Fruit fly (Drosophila melanogaster): Measurements from ENCODE around the gene CG6689.

Gene CG6689

DNA sequence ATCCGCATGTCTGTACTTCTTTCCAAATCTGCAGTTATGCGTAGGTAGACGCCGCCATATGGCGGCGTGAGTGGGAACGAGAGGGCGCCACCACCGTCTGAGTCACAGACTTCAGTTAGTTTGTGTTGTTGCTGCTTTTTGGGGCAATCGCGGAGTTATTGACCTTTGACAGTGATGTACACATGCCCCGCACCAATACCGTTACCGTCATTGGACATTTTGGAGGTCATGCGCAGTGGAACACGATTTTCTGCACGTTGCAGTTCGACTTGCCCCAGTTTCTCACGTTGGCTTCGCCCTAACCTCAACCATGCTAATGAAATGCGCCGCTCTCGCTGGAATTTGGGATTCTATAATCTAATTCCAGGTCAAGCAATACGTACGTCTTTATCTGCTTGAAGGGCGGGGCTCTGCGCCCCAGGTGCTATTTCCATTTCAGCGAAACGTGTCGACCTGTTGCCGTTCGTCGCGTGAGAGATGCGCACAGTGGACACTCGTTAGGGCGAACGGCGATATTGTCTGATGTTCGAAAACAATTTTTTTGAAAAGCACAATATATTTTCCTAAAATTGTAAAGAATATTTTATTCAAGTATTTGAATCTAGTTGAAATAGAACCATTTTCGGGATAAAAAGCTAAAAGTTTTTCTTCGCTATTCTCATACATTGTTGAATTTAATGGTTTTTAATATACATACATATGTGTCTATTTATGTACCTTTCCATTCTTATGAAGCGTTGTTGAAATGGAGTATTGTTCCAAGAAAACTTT lies 8.4 kb downstream of the CG6689 start:
- TF ChIP-seq CG13204 (GFP tag; optimal IDR thresholded peaks at IDR 0.05) (no peak), Snoo (tag; optimal IDR thresholded peaks at IDR 0.05) (peak; percentile 56), CG8301 (tag; optimal IDR thresholded peaks at IDR 0.05) (peak; percentile 59), CG14655 (GFP tag; optimal IDR thresholded peaks at IDR 0.05) (no peak), CG4496 (GFP tag; IDR thresholded peaks at IDR 0.05) (peak; percentile 65; the same call in 2 of the 3 replicates), fd96Ca (GFP tag; IDR thresholded peaks at IDR 0.05) (no peak; the same call in 2 of the 3 replicates), CG17806 (tag; optimal IDR thresholded peaks at IDR 0.05) (peak; percentile 61), CG10348 (GFP tag; IDR thresholded peaks at IDR 0.05) (no peak), CG15710 (tag; optimal IDR thresholded peaks at IDR 0.05) (peak; percentile 58), CG8159 (tag; optimal IDR thresholded peaks at IDR 0.05) (peak; percentile 58), CG12605 (GFP tag; IDR thresholded peaks at IDR 0.05) (peak; percentile 78), Ets98B (GFP tag; IDR thresholded peaks at IDR 0.05) (peak; percentile 62), CG34367 (tag; optimal IDR thresholded peaks at IDR 0.05) (peak; percentile 29), Pif1B (GFP tag; optimal IDR thresholded peaks at IDR 0.05) (peak; percentile 41), Pif1A (GFP tag; optimal IDR thresholded peaks at IDR 0.05) (peak; percentile 66), EcR (GFP tag; optimal IDR thresholded peaks at IDR 0.05) (peak; percentile 95), CG9948 (tag; optimal IDR thresholded peaks at IDR 0.05) (peak; percentile 44), CG32121 (GFP tag; IDR thresholded peaks at IDR 0.05) (peak; percentile 73), rn (GFP tag; IDR thresholded peaks at IDR 0.05) (peak; percentile 27; the same call in 1 of the 2 replicates), gl (tag; optimal IDR thresholded peaks at IDR 0.05) (no peak), D1 (tag; optimal IDR thresholded peaks at IDR 0.05) (no peak)

DNA sequence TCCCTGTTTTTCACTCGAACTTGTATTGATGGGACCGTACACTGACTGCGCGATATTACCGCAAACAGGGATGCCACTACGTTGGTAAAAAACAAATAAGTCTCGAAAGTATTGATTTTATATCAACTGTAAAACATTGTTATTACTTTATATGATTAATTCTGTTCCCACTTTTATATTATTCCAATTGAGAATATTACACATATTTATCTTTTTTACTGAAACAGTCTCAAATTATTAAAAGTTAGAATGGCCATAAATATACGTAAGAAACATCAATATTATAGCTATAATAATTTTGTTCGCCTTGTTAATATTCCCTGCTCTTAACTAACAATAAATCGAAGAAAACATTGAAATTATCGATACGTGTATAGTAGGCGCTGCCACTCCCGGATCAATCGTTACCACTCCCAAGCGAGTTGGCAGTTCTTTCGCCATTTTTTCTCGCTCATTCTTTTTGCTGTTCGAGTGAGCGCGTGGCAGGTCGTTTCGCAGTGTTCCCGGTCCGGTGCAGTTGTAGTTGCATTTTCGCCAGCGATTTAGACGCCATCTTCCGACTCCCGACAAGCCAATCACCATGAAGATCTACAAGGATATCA lies 10.0 kb downstream of the CG6689 start, which contains the start of the genes SdhC and Tctp:
TSS of gene SdhC (minus strand) at position 49 of the 602 bp plus-strand sequence.
TSS of gene Tctp (plus strand) at position 447 of the 602 bp plus-strand sequence.
- TF ChIP-seq CG4496 (GFP tag; IDR thresholded peaks at IDR 0.05) (no peak), CG8301 (tag; optimal IDR thresholded peaks at IDR 0.05) (peak; percentile 15), Pif1B (GFP tag; optimal IDR thresholded peaks at IDR 0.05) (peak; percentile 14), CG17806 (tag; optimal IDR thresholded peaks at IDR 0.05) (no peak), CG13204 (GFP tag; optimal IDR thresholded peaks at IDR 0.05) (no peak), CG14655 (GFP tag; optimal IDR thresholded peaks at IDR 0.05) (no peak), Pif1A (GFP tag; optimal IDR thresholded peaks at IDR 0.05) (peak; percentile 52), CG12605 (GFP tag; IDR thresholded peaks at IDR 0.05) (no peak), CG10348 (GFP tag; IDR thresholded peaks at IDR 0.05) (no peak), gl (tag; optimal IDR thresholded peaks at IDR 0.05) (no peak), Snoo (tag; optimal IDR thresholded peaks at IDR 0.05) (peak; percentile 4), CG9948 (tag; optimal IDR thresholded peaks at IDR 0.05) (peak; percentile 3), CG34367 (tag; optimal IDR thresholded peaks at IDR 0.05) (peak; percentile 4), CG32121 (GFP tag; IDR thresholded peaks at IDR 0.05) (no peak), D1 (tag; optimal IDR thresholded peaks at IDR 0.05) (no peak), EcR (GFP tag; optimal IDR thresholded peaks at IDR 0.05) (no peak), CG15710 (tag; optimal IDR thresholded peaks at IDR 0.05) (peak; percentile 18), rn (GFP tag; IDR thresholded peaks at IDR 0.05) (no peak), fd96Ca (GFP tag; IDR thresholded peaks at IDR 0.05) (no peak), CG8159 (tag; optimal IDR thresholded peaks at IDR 0.05) (peak; percentile 47), Ets98B (GFP tag; IDR thresholded peaks at IDR 0.05) (peak; percentile 36)

DNA sequence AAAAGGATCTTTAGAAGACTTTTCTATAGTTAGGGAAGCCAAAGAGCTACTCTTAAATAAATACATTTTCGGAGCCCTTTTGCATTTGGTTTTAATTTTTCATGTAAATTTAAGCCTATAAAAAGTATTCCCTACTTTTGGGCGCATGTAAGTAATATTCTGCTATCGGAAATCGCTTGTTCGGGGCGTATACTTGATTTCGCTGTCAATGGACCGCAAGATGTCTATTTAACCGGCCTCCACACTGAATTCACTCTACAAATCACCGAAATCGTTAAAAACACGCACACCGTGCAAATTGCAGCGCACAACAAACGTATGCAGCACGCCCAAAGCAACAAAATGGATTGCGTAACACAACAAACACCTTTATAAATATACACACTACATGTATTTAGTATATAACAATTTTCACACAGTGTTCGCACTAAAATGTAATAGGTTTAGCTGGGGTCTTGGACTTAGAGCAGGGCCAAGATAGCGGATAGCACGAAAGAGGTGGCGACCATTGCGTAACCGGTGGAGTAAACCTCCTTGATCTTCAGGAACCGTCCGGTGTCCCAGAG lies 11.0 kb downstream of the CG6689 start:
- TF ChIP-seq CG4496 (GFP tag; IDR thresholded peaks at IDR 0.05) (no peak), fd96Ca (GFP tag; IDR thresholded peaks at IDR 0.05) (no peak), EcR (GFP tag; optimal IDR thresholded peaks at IDR 0.05) (peak; percentile 42)

DNA sequence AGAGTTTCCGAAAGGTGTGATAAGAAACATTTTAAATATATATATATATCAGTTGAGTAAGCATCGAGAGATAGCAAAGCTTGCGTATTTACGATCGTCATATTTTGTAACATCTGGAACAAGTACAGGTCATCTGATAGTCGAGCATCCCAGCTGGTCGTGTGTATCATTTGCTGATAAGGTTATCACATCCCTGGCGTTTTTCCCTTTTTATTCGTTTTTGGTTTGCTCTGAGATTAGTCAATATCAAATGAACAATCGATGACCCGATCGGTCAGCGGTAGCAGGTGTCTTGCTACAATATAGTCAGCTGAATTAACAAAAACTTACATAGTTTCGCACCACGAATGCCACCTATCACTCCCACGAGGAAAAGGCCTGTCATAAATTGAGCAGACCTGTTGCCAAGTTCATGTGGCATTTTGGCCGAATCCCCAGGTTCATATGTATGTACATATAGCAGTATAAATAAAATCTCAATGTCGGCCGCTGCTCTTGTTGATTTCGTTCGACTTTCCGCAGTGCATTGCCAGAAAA lies 18.9 kb downstream of the CG6689 start:
- peak; percentile 65; the same call in 2 of the 3 replicates for TF ChIP-seq CG4496 (GFP tag; IDR thresholded peaks at IDR 0.05)
- TF ChIP-seq CG8301 (tag; optimal IDR thresholded peaks at IDR 0.05), result peak; percentile 57
- no peak for TF ChIP-seq gl (tag; optimal IDR thresholded peaks at IDR 0.05)
- peak; percentile 80 for TF ChIP-seq Pif1B (GFP tag; optimal IDR thresholded peaks at IDR 0.05)
- peak; percentile 81 for TF ChIP-seq Pif1A (GFP tag; optimal IDR thresholded peaks at IDR 0.05)
- TF ChIP-seq CG13204 (GFP tag; optimal IDR thresholded peaks at IDR 0.05), result no peak
- TF ChIP-seq CG10348 (GFP tag; IDR thresholded peaks at IDR 0.05), result no peak
- TF ChIP-seq CG8159 (tag; optimal IDR thresholded peaks at IDR 0.05), result peak; percentile 67
- peak; percentile 67 for TF ChIP-seq CG14655 (GFP tag; optimal IDR thresholded peaks at IDR 0.05)
- TF ChIP-seq CG17806 (tag; optimal IDR thresholded peaks at IDR 0.05), result peak; percentile 64
- TF ChIP-seq CG12605 (GFP tag; IDR thresholded peaks at IDR 0.05), result no peak
- TF ChIP-seq D1 (tag; optimal IDR thresholded peaks at IDR 0.05), result no peak
- TF ChIP-seq rn (GFP tag; IDR thresholded peaks at IDR 0.05), result no peak
- TF ChIP-seq CG15710 (tag; optimal IDR thresholded peaks at IDR 0.05), result peak; percentile 49
- TF ChIP-seq CG34367 (tag; optimal IDR thresholded peaks at IDR 0.05), result peak; percentile 24
- TF ChIP-seq CG32121 (GFP tag; IDR thresholded peaks at IDR 0.05), result peak; percentile 67
- TF ChIP-seq fd96Ca (GFP tag; IDR thresholded peaks at IDR 0.05), result peak; percentile 71; the same call in 2 of the 3 replicates
- peak; percentile 62 for TF ChIP-seq Snoo (tag; optimal IDR thresholded peaks at IDR 0.05)
- TF ChIP-seq CG9948 (tag; optimal IDR thresholded peaks at IDR 0.05), result peak; percentile 50
- TF ChIP-seq Ets98B (GFP tag; IDR thresholded peaks at IDR 0.05), result peak; percentile 57; the same call in 1 of the 2 replicates
- TF ChIP-seq EcR (GFP tag; optimal IDR thresholded peaks at IDR 0.05), result no peak
